Worm (Caenorhabditis elegans) whole organism, L4 larva: Measurements from ENCODE around the gene str-205.
"Not testable (repeated sequence)": the region's sequence is repeated elsewhere in the genome, so short reads cannot be mapped to it uniquely, and the experiment has no call there.

ENCODE experiments used
- ZK546.5 ChIP-seq, 2 experiments: sonication (generic microtip); optimal IDR thresholded peaks; 2 replicates each; lab custom pipeline; 2017; ENCODE audit warnings: missing biosample characterization in 2 of 2, missing genetic modification characterization in 2 of 2
- ceh-32 ChIP-seq: sonication (generic microtip); optimal IDR thresholded peaks from 2 replicates; lab custom pipeline; 2016; ENCODE audit warnings: mild to moderate bottlenecking, missing genetic modification characterization, missing compliant biosample characterization; ENCODE audit not compliant: poor library complexity
- ctbp-1 ChIP-seq: fragments of 200-800 bp; sonication (Bioruptor generic); IDR thresholded peaks from 2 replicates; pipeline ENCODE4 v1.3.6; 2022; ENCODE audit warnings: missing genetic modification reagents, missing genetic modification characterization, missing compliant biosample characterization
- daf-19 ChIP-seq: fragments of 200-800 bp; sonication (Bioruptor generic); conservative IDR thresholded peaks from 2 replicates; pipeline ENCODE4 v1.3.6; 2022; ENCODE audit warnings: missing genetic modification characterization, missing compliant biosample characterization
- dpl-1 ChIP-seq: fragments of 150-350 bp; optimal IDR thresholded peaks from 2 replicates; lab custom pipeline; 2014; ENCODE audit warnings: missing biosample characterization, missing genetic modification reagents, missing genetic modification characterization
- mxl-2 ChIP-seq: fragments of 200-800 bp; sonication (Bioruptor generic); conservative IDR thresholded peaks from 2 replicates; pipeline ENCODE4 v1.3.6; 2022; ENCODE audit warnings: missing genetic modification reagents, missing genetic modification characterization, missing compliant biosample characterization
- skn-1 ChIP-seq: fragments of 150-350 bp; optimal IDR thresholded peaks from 2 replicates; lab custom pipeline; 2014; ENCODE audit warnings: missing biosample characterization, missing genetic modification characterization

- TF ChIP-seq daf-19 (GFP tag; lab: Robert Waterston, UW); ZK546.5 (tag; optimal IDR thresholded peaks at IDR 0.05; lab: Kevin White, UChicago); mxl-2 (GFP tag; lab: Robert Waterston, UW); dpl-1 (GFP tag; lab: Kevin White, UChicago); ctbp-1; ceh-32 (tag; lab: Kevin White, UChicago); skn-1 (tag; lab: Kevin White, UChicago): not testable (repeated sequence)
Observed at ce11 chrV:4900020-4900419, 29.7 kb downstream of the str-205 start, which contains the start of gene ugt-10.
